Worm (Caenorhabditis elegans) whole organism, mixed stage, embryonic: Measurements from ENCODE around the gene T27E7.3.

Experiments
- ceh-83 ChIP-seq: fragments of 200-800 bp; sonication (Bioruptor generic); optimal IDR thresholded peaks from 2 replicates; lab custom pipeline; 2018; ENCODE audit warnings: mild to moderate bottlenecking, missing genetic modification characterization, missing compliant biosample characterization
- flh-1 ChIP-seq: fragments of 200-800 bp; sonication (Bioruptor generic); optimal IDR thresholded peaks from 2 replicates; lab custom pipeline; 2018; ENCODE audit warnings: mild to moderate bottlenecking, missing genetic modification characterization, moderate library complexity, missing compliant biosample characterization
- lin-13 ChIP-seq: fragments of 150-350 bp; optimal IDR thresholded peaks from 2 replicates; lab custom pipeline; 2014; ENCODE audit warnings: missing biosample characterization, missing genetic modification characterization
- lsy-2 ChIP-seq: fragments of 150-350 bp; optimal IDR thresholded peaks from 2 replicates; lab custom pipeline; 2014; ENCODE audit warnings: missing biosample characterization, missing genetic modification characterization
- pha-4 ChIP-seq: fragments of 150-350 bp; optimal IDR thresholded peaks from 2 replicates; lab custom pipeline; 2018; ENCODE audit warnings: missing biosample characterization, missing genetic modification reagents, missing genetic modification characterization

ce11 chrIV:14542517-14542916 is 13.7 kb downstream of the T27E7.3 start, which contains the start of gene pals-29:
- TF ChIP-seq lin-13 (tag; lab: Kevin White, UChicago) (no peak), flh-1 (GFP tag; lab: Kevin White, UChicago) (no peak), ceh-83 (GFP tag; lab: Kevin White, UChicago) (no peak), pha-4 (no peak), lsy-2 (tag; lab: Kevin White, UChicago) (no peak)
